Worm (Caenorhabditis elegans) whole organism, L4 larva: ENCODE measurements around the gene ndub-5.

Experiments
- D1046.2 ChIP-seq: fragments of 200-800 bp; sonication (Bioruptor generic); IDR thresholded peaks from 2 replicates; pipeline ENCODE4 v1.3.6; 2022; ENCODE audit warnings: missing genetic modification characterization, missing compliant biosample characterization
- F10B5.3 ChIP-seq: sonication (generic microtip); optimal IDR thresholded peaks from 2 replicates; lab custom pipeline; 2016; ENCODE audit warnings: mild to moderate bottlenecking, missing genetic modification characterization, missing compliant biosample characterization
- F37D6.2 ChIP-seq: sonication (generic microtip); optimal IDR thresholded peaks from 2 replicates; lab custom pipeline; 2016; ENCODE audit warnings: mild to moderate bottlenecking, missing genetic modification characterization, missing compliant biosample characterization
- R02D3.7 ChIP-seq: fragments of 150-350 bp; sonication (generic microtip); optimal IDR thresholded peaks from 3 replicates; lab custom pipeline; 2014; ENCODE audit warnings: missing biosample characterization, missing genetic modification characterization
- T26A8.4 ChIP-seq: fragments of 200-800 bp; sonication (Bioruptor generic); IDR thresholded peaks from 2 replicates; pipeline ENCODE4 v1.3.6; 2022; ENCODE audit warnings: missing genetic modification characterization, missing compliant biosample characterization
- ZK546.5 ChIP-seq, 2 experiments: sonication (generic microtip); optimal IDR thresholded peaks; 2 replicates each; lab custom pipeline; 2017; ENCODE audit warnings: missing biosample characterization in 2 of 2, missing genetic modification characterization in 2 of 2
- aha-1 ChIP-seq: fragments of 150-350 bp; peaks from one replicate; lab custom pipeline; 2014; ENCODE audit warnings: missing biosample characterization, missing genetic modification characterization
- ama-1 ChIP-seq: fragments of 150-350 bp; optimal IDR thresholded peaks from 2 replicates; lab custom pipeline; 2014; ENCODE audit warnings: inconsistent platforms, mixed read lengths
- arid-1 ChIP-seq: fragments of 200-800 bp; sonication (Bioruptor generic); conservative IDR thresholded peaks from 2 replicates; pipeline ENCODE4 v1.3.6; 2022; ENCODE audit warnings: missing genetic modification reagents, missing genetic modification characterization, missing compliant biosample characterization
- ceh-32 ChIP-seq: sonication (generic microtip); optimal IDR thresholded peaks from 2 replicates; lab custom pipeline; 2016; ENCODE audit warnings: mild to moderate bottlenecking, missing genetic modification characterization, missing compliant biosample characterization; ENCODE audit not compliant: poor library complexity
- ceh-62 ChIP-seq: sonication (generic microtip); optimal IDR thresholded peaks from 2 replicates; lab custom pipeline; 2017; ENCODE audit warnings: missing biosample characterization, missing genetic modification characterization
- ceh-82 ChIP-seq: sonication (generic microtip); optimal IDR thresholded peaks from 2 replicates; lab custom pipeline; 2017; ENCODE audit warnings: missing biosample characterization, missing genetic modification characterization
- ces-1 ChIP-seq: fragments of 150-350 bp; sonication (generic microtip); optimal IDR thresholded peaks from 4 replicates; lab custom pipeline; 2014; ENCODE audit warnings: missing biosample characterization, missing genetic modification reagents, missing genetic modification characterization
- daf-12 ChIP-seq: fragments of 150-350 bp; optimal IDR thresholded peaks from 2 replicates; lab custom pipeline; 2014; ENCODE audit warnings: missing biosample characterization, missing genetic modification reagents, missing genetic modification characterization
- daf-8 ChIP-seq: fragments of 200-800 bp; sonication (Bioruptor generic); IDR thresholded peaks from 2 replicates; pipeline ENCODE4 v1.3.6; 2022; ENCODE audit warnings: missing genetic modification characterization, missing compliant biosample characterization
- dpl-1 ChIP-seq: fragments of 150-350 bp; optimal IDR thresholded peaks from 2 replicates; lab custom pipeline; 2014; ENCODE audit warnings: missing biosample characterization, missing genetic modification reagents, missing genetic modification characterization
- gei-8 ChIP-seq: fragments of 200-800 bp; sonication (Bioruptor generic); optimal IDR thresholded peaks from 2 replicates; lab custom pipeline; 2018; ENCODE audit warnings: mild to moderate bottlenecking, missing genetic modification characterization, missing compliant biosample characterization
- hif-1 ChIP-seq, 2 experiments: sonication (generic microtip); optimal IDR thresholded peaks; 2 replicates each; lab custom pipeline; 2016 to 2017; ENCODE audit warnings: missing compliant biosample characterization in 2 of 2, missing genetic modification characterization in 2 of 2, missing genetic modification reagents in 2 of 2, missing genotype in 2 of 2, mild to moderate bottlenecking in 1 of 2
- hlh-30 ChIP-seq: sonication (generic microtip); optimal IDR thresholded peaks from 2 replicates; lab custom pipeline; 2017; ENCODE audit warnings: antibody characterized with exemption, mild to moderate bottlenecking, missing genetic modification characterization, missing compliant biosample characterization; ENCODE audit not compliant: insufficient read depth
- hmg-1.1 ChIP-seq: fragments of 200-800 bp; sonication (Bioruptor generic); IDR thresholded peaks from 2 replicates; pipeline ENCODE4 v1.3.6; 2022; ENCODE audit warnings: missing genetic modification reagents, missing genetic modification characterization, missing compliant biosample characterization
- jun-1 ChIP-seq: fragments of 150-350 bp; optimal IDR thresholded peaks from 2 replicates; lab custom pipeline; 2014; ENCODE audit warnings: missing biosample characterization, missing genetic modification reagents, missing genetic modification characterization
- lir-3 ChIP-seq: sonication (generic microtip); optimal IDR thresholded peaks from 2 replicates; lab custom pipeline; 2016; ENCODE audit warnings: mild to moderate bottlenecking, missing genetic modification characterization, missing compliant biosample characterization
- madf-9 ChIP-seq: fragments of 200-800 bp; sonication (Bioruptor generic); conservative IDR thresholded peaks from 2 replicates; pipeline ENCODE4 v1.3.6; 2022; ENCODE audit warnings: missing genetic modification reagents, missing genetic modification characterization, missing compliant biosample characterization
- mdl-1 ChIP-seq, 2 experiments: fragments of 150-350 bp in 1 of 2; sonication (generic microtip) in 1 of 2; optimal IDR thresholded peaks; 2 replicates each; lab custom pipeline; 2014 to 2017; ENCODE audit warnings: missing biosample characterization in 2 of 2, missing genetic modification characterization in 2 of 2
- mxl-2 ChIP-seq: fragments of 200-800 bp; sonication (Bioruptor generic); conservative IDR thresholded peaks from 2 replicates; pipeline ENCODE4 v1.3.6; 2022; ENCODE audit warnings: missing genetic modification reagents, missing genetic modification characterization, missing compliant biosample characterization
- nhr-10 ChIP-seq: fragments of 150-350 bp; optimal IDR thresholded peaks from 2 replicates; lab custom pipeline; 2014; ENCODE audit warnings: missing biosample characterization, missing genetic modification characterization
- nhr-11 ChIP-seq: fragments of 150-350 bp; optimal IDR thresholded peaks from 2 replicates; lab custom pipeline; 2014; ENCODE audit warnings: missing biosample characterization, missing genetic modification characterization
- nhr-48 ChIP-seq: sonication (generic microtip); optimal IDR thresholded peaks from 2 replicates; lab custom pipeline; 2016; ENCODE audit warnings: mild to moderate bottlenecking, missing genetic modification characterization, missing compliant biosample characterization
- nhr-76 ChIP-seq: fragments of 150-350 bp; optimal IDR thresholded peaks from 2 replicates; lab custom pipeline; 2014; ENCODE audit warnings: missing biosample characterization, missing genetic modification characterization
- pha-4 ChIP-seq, 2 experiments: fragments of 150-350 bp in 1 of 2; fragments of 200-800 bp in 1 of 2; sonication (Bioruptor generic) in 1 of 2; IDR thresholded peaks in 1 of 2; optimal IDR thresholded peaks in 1 of 2; 2 replicates each; pipeline versions ENCODE4 v1.3.6 to Lab custom; 2014 to 2022; ENCODE audit warnings: missing genetic modification characterization in 2 of 2, missing genetic modification reagents in 2 of 2, missing biosample characterization in 1 of 2, missing compliant biosample characterization in 1 of 2
- rbr-2 ChIP-seq: sonication (generic microtip); optimal IDR thresholded peaks from 2 replicates; lab custom pipeline; 2016; ENCODE audit warnings: missing genotype, missing genetic modification characterization, missing compliant biosample characterization
- saeg-2 ChIP-seq: fragments of 200-800 bp; sonication (Bioruptor generic); IDR thresholded peaks from 2 replicates; pipeline ENCODE4 v1.3.6; 2022; ENCODE audit warnings: missing genetic modification reagents, missing genetic modification characterization, missing compliant biosample characterization
- sdz-12 ChIP-seq: fragments of 200-800 bp; sonication (Bioruptor generic); optimal IDR thresholded peaks from 2 replicates; lab custom pipeline; 2018; ENCODE audit warnings: mild to moderate bottlenecking, missing genetic modification characterization, missing compliant biosample characterization
- set-16 ChIP-seq: fragments of 200-800 bp; sonication (Bioruptor generic); IDR thresholded peaks from 2 replicates; pipeline ENCODE4 v1.3.6; 2022; ENCODE audit warnings: missing genetic modification reagents, missing genetic modification characterization, missing compliant biosample characterization
- spr-1 ChIP-seq: sonication (generic microtip); optimal IDR thresholded peaks from 2 replicates; lab custom pipeline; 2016; ENCODE audit warnings: mild to moderate bottlenecking, missing genetic modification characterization, missing compliant biosample characterization
- unc-62 ChIP-seq, 3 experiments: fragments of 150-350 bp in 1 of 3; sonication (generic microtip); optimal IDR thresholded peaks in 2 of 3; peaks in 1 of 3; 1 replicate in 1 of 3; 2 replicates in 2 of 3; lab custom pipeline; 2014 to 2017; ENCODE audit warnings: missing biosample characterization in 3 of 3, missing genetic modification characterization in 3 of 3, missing genetic modification reagents in 3 of 3, missing genotype in 1 of 3
- zfp-2 ChIP-seq: sonication (generic microtip); optimal IDR thresholded peaks from 2 replicates; lab custom pipeline; 2016; ENCODE audit warnings: mild to moderate bottlenecking, missing genetic modification characterization, missing compliant biosample characterization
- zfp-3 ChIP-seq: fragments of 200-800 bp; sonication (Bioruptor generic); conservative IDR thresholded peaks from 2 replicates; pipeline ENCODE4 v1.3.6; 2022; ENCODE audit warnings: missing genetic modification reagents, missing genetic modification characterization, missing compliant biosample characterization
- zip-2 ChIP-seq: fragments of 150-350 bp; optimal IDR thresholded peaks from 2 replicates; lab custom pipeline; 2014; ENCODE audit warnings: missing biosample characterization, missing genetic modification characterization
- ztf-7 ChIP-seq: fragments of 150-350 bp; optimal IDR thresholded peaks from 2 replicates; lab custom pipeline; 2014; ENCODE audit warnings: missing biosample characterization, missing genetic modification characterization

The ndub-5 gene

DNA sequence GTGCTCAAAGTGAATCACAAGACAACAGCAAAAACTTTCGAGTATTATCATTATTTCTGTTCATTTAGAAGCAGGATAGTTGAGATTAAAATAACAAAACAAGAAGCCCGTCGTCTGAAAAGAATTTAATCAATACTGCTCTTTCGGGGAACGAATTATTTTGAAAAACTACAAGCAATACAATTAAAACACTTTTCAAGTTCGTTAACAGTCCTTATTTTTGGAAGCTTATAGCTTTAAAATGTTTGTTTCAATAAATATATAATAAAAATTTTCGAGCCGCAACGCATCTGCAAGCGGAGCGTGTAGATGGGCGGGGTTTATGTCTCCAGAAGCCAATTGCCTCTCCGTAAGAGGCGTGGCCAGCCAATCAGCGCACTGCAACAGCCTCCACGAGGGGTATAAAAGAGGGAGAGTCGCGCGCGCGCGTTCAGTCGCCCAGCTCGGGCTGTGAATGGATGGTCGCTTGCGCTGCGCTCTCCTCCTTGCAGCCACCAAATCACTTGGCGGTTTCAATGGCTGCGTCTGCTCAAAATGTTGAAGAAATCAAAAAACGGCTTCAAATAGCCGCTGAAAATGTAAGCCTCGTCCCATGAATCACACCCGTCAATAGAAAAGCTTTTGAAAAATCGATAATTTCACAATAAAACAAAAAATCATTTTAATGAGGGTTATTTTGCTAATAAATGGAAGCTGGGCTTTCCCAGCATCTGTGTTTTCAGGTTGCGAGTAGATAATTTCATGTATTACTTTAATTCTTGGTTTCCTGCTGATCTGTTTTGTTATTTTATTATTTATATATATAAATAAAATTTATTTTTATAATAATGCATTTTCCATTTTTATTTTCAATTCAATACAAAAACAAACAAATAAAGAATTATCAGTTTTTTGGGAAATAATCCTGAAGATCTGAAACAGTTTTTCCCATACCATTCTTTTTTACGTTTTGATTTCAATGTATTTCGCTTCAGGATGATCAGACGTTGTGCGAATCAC is 30.1 kb downstream of the ndub-5 start, which contains the start of the genes ift-43 and mdt-26 (continued):
- peak; percentile 100 for TF ChIP-seq ama-1
- peak; percentile 67 for TF ChIP-seq madf-9
- TF ChIP-seq F10B5.3 (tag; lab: Kevin White, UChicago): peak; percentile 42
- TF ChIP-seq ceh-62 (tag; lab: Kevin White, UChicago): no peak
- TF ChIP-seq mxl-2 (GFP tag; lab: Robert Waterston, UW): no peak
- peak in 1 of 2 experiments; percentile 3 for TF ChIP-seq ZK546.5 (tag; optimal IDR thresholded peaks at IDR 0.05; lab: Kevin White, UChicago)
- TF ChIP-seq saeg-2 (GFP tag; lab: Robert Waterston, UW): peak; percentile 58; the same call in 1 of the 2 replicates
- TF ChIP-seq ces-1 (GFP tag; lab: Kevin White, UChicago): no peak
- peak; percentile 94 for TF ChIP-seq hmg-1.1 (GFP tag; lab: Robert Waterston, UW)
- peak; percentile 76 for TF ChIP-seq rbr-2 (tag; lab: Kevin White, UChicago)
- no peak for TF ChIP-seq D1046.2 (GFP tag; lab: Robert Waterston, UW)
- no peak for TF ChIP-seq nhr-10 (tag; lab: Kevin White, UChicago)
- TF ChIP-seq nhr-76 (tag; lab: Kevin White, UChicago): no peak
- no peak for TF ChIP-seq R02D3.7 (tag; lab: Kevin White, UChicago)
- TF ChIP-seq zfp-3 (GFP tag; lab: Robert Waterston, UW): 0 out of 2 replicates have a peak, but pooled peaks have one; percentile 36

- peak; percentile 96 for TF ChIP-seq aha-1 (tag; lab: Kevin White, UChicago)
- TF ChIP-seq T26A8.4 (GFP tag; lab: Robert Waterston, UW): no peak
These were observed 31.0 kb downstream of the ndub-5 start for ce11 chrII:5660155-5660554.

- TF ChIP-seq nhr-76 (tag; lab: Kevin White, UChicago) (no peak), spr-1 (tag; lab: Kevin White, UChicago) (no peak), mxl-2 (GFP tag; lab: Robert Waterston, UW) (no peak), pha-4 (GFP tag; IDR thresholded peaks at IDR 0.05; lab: Robert Waterston, UW) (no peak), pha-4 (tag; optimal IDR thresholded peaks at IDR 0.05; lab: Kevin White, UChicago) (no peak), arid-1 (GFP tag; lab: Robert Waterston, UW) (no peak)
These were observed 31.5 kb downstream of the ndub-5 start, which contains the start of gene fut-3 for ce11 chrII:5659675-5660074. TSS of gene fut-3 (minus strand) at chrII:5659775.

DNA sequence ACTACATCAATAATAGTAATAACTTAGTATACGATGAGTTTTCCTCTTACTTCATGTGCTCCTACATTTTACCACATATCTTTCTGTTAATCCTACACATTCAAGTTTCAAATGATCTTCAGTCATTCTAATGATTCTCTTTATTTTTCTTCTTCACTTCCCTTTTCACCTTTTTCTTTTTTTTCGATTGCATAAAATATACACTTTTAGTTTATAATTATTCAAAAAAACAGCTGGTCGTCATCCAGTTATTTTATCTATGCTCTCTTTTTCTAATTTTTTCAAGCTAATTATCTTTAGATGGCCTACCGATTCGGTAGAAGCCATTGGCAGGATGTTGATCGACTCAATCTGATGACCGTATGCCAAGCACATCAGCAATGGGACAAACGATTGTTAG is 36.9 kb downstream of the ndub-5 start, which contains the start of gene F59E12.1:
Gene F59E12.1 (plus strand): TSS at position 301 of the 400 bp plus-strand sequence.
- TF ChIP-seq nhr-48: no peak
- no peak for TF ChIP-seq ceh-82 (tag; lab: Kevin White, UChicago)
- TF ChIP-seq sdz-12 (GFP tag; lab: Kevin White, UChicago): no peak
- no peak for TF ChIP-seq hif-1 (tag; optimal IDR thresholded peaks at IDR 0.05; lab: Kevin White, UChicago)
- no peak for TF ChIP-seq zip-2 (tag; lab: Kevin White, UChicago)
- no peak for TF ChIP-seq unc-62 (GFP tag; optimal IDR thresholded peaks at IDR 0.05 in 1 of 2; lab: Kevin White, UChicago)
- TF ChIP-seq unc-62 (tag; optimal IDR thresholded peaks at IDR 0.05; lab: Kevin White, UChicago): no peak

DNA sequence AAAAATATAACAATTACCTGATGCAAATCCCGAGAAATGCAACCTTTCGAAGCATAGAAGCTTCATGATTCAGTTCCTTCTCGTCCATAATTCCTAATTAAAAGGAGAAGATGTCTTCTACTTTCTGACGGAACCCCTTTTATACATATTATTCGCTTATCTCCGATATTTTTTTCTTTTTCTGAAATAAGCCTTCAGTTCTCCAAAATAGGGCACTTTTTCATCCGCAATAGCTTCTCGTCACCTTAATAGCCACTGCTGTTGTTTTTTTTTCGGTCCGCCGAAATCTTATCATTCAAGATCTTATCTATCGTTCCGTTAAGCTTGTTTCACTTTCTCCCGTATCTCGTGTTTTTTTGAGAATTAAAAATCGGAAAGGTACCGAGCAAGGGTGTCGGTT is 38.8 kb downstream of the ndub-5 start, which contains the start of gene bli-2:
Gene bli-2 (minus strand): TSS at position 101 of the 400 bp plus-strand sequence.
- TF ChIP-seq dpl-1: no peak
- TF ChIP-seq mdl-1 (tag; optimal IDR thresholded peaks at IDR 0.05; lab: Kevin White, UChicago): no peak
- TF ChIP-seq ztf-7 (tag; lab: Kevin White, UChicago): no peak
- TF ChIP-seq nhr-11 (tag; lab: Kevin White, UChicago): no peak
- TF ChIP-seq gei-8 (GFP tag; lab: Kevin White, UChicago): no peak
- no peak for TF ChIP-seq hlh-30 (tag; lab: Kevin White, UChicago)
- TF ChIP-seq lir-3 (tag; lab: Kevin White, UChicago): no peak
- TF ChIP-seq set-16 (GFP tag; lab: Robert Waterston, UW): no peak
- TF ChIP-seq hmg-1.1 (GFP tag; lab: Robert Waterston, UW): no peak
- TF ChIP-seq daf-8 (GFP tag; lab: Robert Waterston, UW): no peak
- no peak for TF ChIP-seq jun-1
- TF ChIP-seq rbr-2 (tag; lab: Kevin White, UChicago): no peak
- TF ChIP-seq daf-12: no peak
- TF ChIP-seq F37D6.2: no peak
- TF ChIP-seq zfp-2 (tag; lab: Kevin White, UChicago): no peak
- no peak for TF ChIP-seq ceh-32 (tag; lab: Kevin White, UChicago)
